Fruit fly (Drosophila melanogaster): Measurements from ENCODE around the gene CG17193.

dm6 chr3R:20013404-20013922 lies 42.4 kb downstream of the CG17193 start, which contains the start of the genes CG17190 and CG4836:
- TF ChIP-seq fkh (GFP tag; optimal IDR thresholded peaks at IDR 0.05): no peak
- TF ChIP-seq Eip78C (GFP tag): no peak
- TF ChIP-seq salr (GFP tag; optimal IDR thresholded peaks at IDR 0.05): no peak
- no peak for TF ChIP-seq CG6854 (GFP tag; optimal IDR thresholded peaks at IDR 0.05)
- no peak for TF ChIP-seq net (GFP tag; optimal IDR thresholded peaks at IDR 0.05)
- no peak for TF ChIP-seq CG31627 (GFP tag; optimal IDR thresholded peaks at IDR 0.05)
- no peak for TF ChIP-seq Sox102F (GFP tag; optimal IDR thresholded peaks at IDR 0.05)
- TF ChIP-seq CG6792 (GFP tag; optimal IDR thresholded peaks at IDR 0.05): no peak
- TF ChIP-seq OdsH (GFP tag; optimal IDR thresholded peaks at IDR 0.05): no peak
- no peak for TF ChIP-seq CG8319 (GFP tag; optimal IDR thresholded peaks at IDR 0.05)
